Worm (Caenorhabditis elegans) whole organism, L1 larva: Measurements from ENCODE around the gene cey-1.

ENCODE experiments used
- blmp-1 ChIP-seq: fragments of 150-350 bp; optimal IDR thresholded peaks from 2 replicates; lab custom pipeline; 2014; ENCODE audit warnings: missing biosample characterization, missing genetic modification characterization
- egl-27 ChIP-seq, 2 experiments: fragments of 150-350 bp in 1 of 2; sonication (generic microtip); optimal IDR thresholded peaks; 3 replicates each; lab custom pipeline; 2017 to 2018; ENCODE audit warnings: missing biosample characterization in 2 of 2, missing genetic modification characterization in 2 of 2, missing genetic modification reagents in 2 of 2
- elt-3 ChIP-seq, 6 experiments: fragments of 150-350 bp in 1 of 6; sonication (generic microtip); optimal IDR thresholded peaks; 2 replicates each; lab custom pipeline; 2017 to 2018; ENCODE audit warnings: missing biosample characterization in 6 of 6, missing genetic modification characterization in 6 of 6, inconsistent platforms in 1 of 6
- snpc-4 ChIP-seq: fragments of 150-350 bp; optimal IDR thresholded peaks from 2 replicates; lab custom pipeline; 2014; ENCODE audit warnings: missing biosample characterization, missing genetic modification characterization
- snu-23 ChIP-seq: sonication (generic microtip); optimal IDR thresholded peaks from 2 replicates; lab custom pipeline; 2016; ENCODE audit warnings: missing genetic modification characterization, missing compliant biosample characterization

- TF ChIP-seq egl-27 (tag; optimal IDR thresholded peaks at IDR 0.05; lab: Kevin White, UChicago) (no peak), blmp-1 (tag; lab: Kevin White, UChicago) (no peak), snpc-4 (tag; lab: Kevin White, UChicago) (no peak), snu-23 (no peak), elt-3 (tag; optimal IDR thresholded peaks at IDR 0.05; lab: Kevin White, UChicago) (no peak)
Measured at ce11 chrII:11052526-11052925, 11.5 kb upstream of the cey-1 start.
